Fruit fly (Drosophila melanogaster): ENCODE results near the gene nyo.

- TF ChIP-seq MBD-R2 (GFP tag; IDR thresholded peaks at IDR 0.05) (no peak; the same call in 1 of the 2 replicates), vfl (GFP tag; optimal IDR thresholded peaks at IDR 0.05) (no peak), CG32767 (GFP tag; IDR thresholded peaks at IDR 0.05) (no peak), Myb (GFP tag; optimal IDR thresholded peaks at IDR 0.05) (no peak), abd-A (tag; optimal IDR thresholded peaks at IDR 0.05) (no peak), Fer2 (tag; optimal IDR thresholded peaks at IDR 0.05) (no peak), CG4820 (GFP tag; optimal IDR thresholded peaks at IDR 0.05) (no peak), Scr (GFP tag; IDR thresholded peaks at IDR 0.05; ENCODE audit: partially characterized antibody) (no peak), bsh (GFP tag; optimal IDR thresholded peaks at IDR 0.05) (no peak), psq (GFP tag; optimal IDR thresholded peaks at IDR 0.05) (no peak)
Measured at dm6 chr3R:31605117-31605432, 62.2 kb downstream of the nyo start.

Measured in whole organism, embryonic.